Worm (Caenorhabditis elegans): ENCODE measurements around the gene nduv-2.

nduv-2 gene

ce11 chrV:13655202-13655764 is 29.9 kb upstream of the nduv-2 start (continued):
- TF ChIP-seq duxl-1 (tag; optimal IDR thresholded peaks at IDR 0.05; ENCODE audit: poor library complexity) (peak; percentile 22), zip-11 (GFP tag; IDR thresholded peaks at IDR 0.05) (no peak), aly-2 (tag; optimal IDR thresholded peaks at IDR 0.05) (no peak), F10B5.3 (tag; optimal IDR thresholded peaks at IDR 0.05) (no peak), lin-39 (tag; optimal IDR thresholded peaks at IDR 0.05) (peak; percentile 41), lin-15B (tag; optimal IDR thresholded peaks at IDR 0.05) (no peak), Y75B8A.6 (GFP tag; IDR thresholded peaks at IDR 0.05) (0 out of 2 replicates have a peak, but pooled peaks have one; percentile 36), daf-12 (tag; optimal IDR thresholded peaks at IDR 0.05) (no peak), dve-1 (tag; optimal IDR thresholded peaks at IDR 0.05; ENCODE audit: insufficient read depth) (peak; percentile 56), cey-2 (tag; optimal IDR thresholded peaks at IDR 0.05; ENCODE audit: borderline replicate concordance, insufficient read depth) (no peak), fos-1 (tag; optimal IDR thresholded peaks at IDR 0.05) (no peak), zag-1 (tag; optimal IDR thresholded peaks at IDR 0.05) (no peak), mdl-1 (tag; optimal IDR thresholded peaks at IDR 0.05) (peak in 1 of 2 experiments; percentile 82), dmd-8 (GFP tag; IDR thresholded peaks at IDR 0.05) (0 out of 2 replicates have a peak, but pooled peaks have one; percentile 52), pqm-1 (tag; optimal IDR thresholded peaks at IDR 0.05) (no peak), hmg-1.1 (GFP tag; IDR thresholded peaks at IDR 0.05) (peak; percentile 79), fkh-10 (GFP tag; optimal IDR thresholded peaks at IDR 0.05) (peak; percentile 78), nhr-76 (tag; optimal IDR thresholded peaks at IDR 0.05) (no peak), unc-62 (GFP tag; optimal IDR thresholded peaks at IDR 0.05 in 1 of 2) (peak in 1 of 2 experiments; percentile 99), unc-62 (tag; optimal IDR thresholded peaks at IDR 0.05) (no peak), daf-16 (GFP tag; optimal IDR thresholded peaks at IDR 0.05) (no peak), daf-16 (tag; optimal IDR thresholded peaks at IDR 0.05) (peak; percentile 50), nhr-48 (tag; optimal IDR thresholded peaks at IDR 0.05) (peak; percentile 22), hlh-30 (tag; optimal IDR thresholded peaks at IDR 0.05; ENCODE audit: insufficient read depth) (peak; percentile 69), dmd-6 (GFP tag; IDR thresholded peaks at IDR 0.05) (peak; percentile 37), nhr-25 (tag; optimal IDR thresholded peaks at IDR 0.05; ENCODE audit: borderline replicate concordance, insufficient read depth) (peak; percentile 69)

- TF ChIP-seq ces-1 (GFP tag; optimal IDR thresholded peaks at IDR 0.05): no peak
- no peak for TF ChIP-seq nhr-102 (tag; optimal IDR thresholded peaks at IDR 0.05)
- TF ChIP-seq Y48G9A.11 (GFP tag; IDR thresholded peaks at IDR 0.05): no peak
- TF ChIP-seq dmd-6 (GFP tag; IDR thresholded peaks at IDR 0.05): peak; percentile 42; the same call in 1 of the 2 replicates
- TF ChIP-seq php-3 (GFP tag; IDR thresholded peaks at IDR 0.05): no peak
- TF ChIP-seq hlh-11 (tag; optimal IDR thresholded peaks at IDR 0.05): peak; percentile 9
- TF ChIP-seq gei-8 (GFP tag; optimal IDR thresholded peaks at IDR 0.05): no peak
These were observed 29.0 kb upstream of the nduv-2 start for ce11 chrV:13654394-13654792.

- TF ChIP-seq dmd-9 (GFP tag; IDR thresholded peaks at IDR 0.05) (no peak), ceh-44 (GFP tag; IDR thresholded peaks at IDR 0.05) (no peak), arid-1 (GFP tag; conservative IDR thresholded peaks at IDR 0.05) (no peak), aha-1 (tag) (peak; percentile 96), aly-2 (tag; optimal IDR thresholded peaks at IDR 0.05) (no peak), cey-2 (tag; optimal IDR thresholded peaks at IDR 0.05; ENCODE audit: borderline replicate concordance, insufficient read depth) (no peak), F44E2.7 (GFP tag; IDR thresholded peaks at IDR 0.05) (no peak), lin-13 (GFP tag; optimal IDR thresholded peaks at IDR 0.05) (no peak), egl-27 (tag; optimal IDR thresholded peaks at IDR 0.05) (no peak), madf-9 (GFP tag; conservative IDR thresholded peaks at IDR 0.05) (no peak), rbr-2 (tag; optimal IDR thresholded peaks at IDR 0.05) (no peak), pqm-1 (tag; optimal IDR thresholded peaks at IDR 0.05) (peak; percentile 16), dmd-8 (GFP tag; IDR thresholded peaks at IDR 0.05) (no peak), ces-1 (GFP tag; optimal IDR thresholded peaks at IDR 0.05) (no peak), fos-1 (tag; optimal IDR thresholded peaks at IDR 0.05) (no peak), Y75B8A.6 (GFP tag; IDR thresholded peaks at IDR 0.05) (no peak), tra-1 (GFP tag; IDR thresholded peaks at IDR 0.05) (no peak; the same call in 1 of the 2 replicates), zip-2 (tag; optimal IDR thresholded peaks at IDR 0.05) (no peak), sdz-12 (GFP tag; optimal IDR thresholded peaks at IDR 0.05) (peak; percentile 68), daf-19 (GFP tag; conservative IDR thresholded peaks at IDR 0.05) (no peak), lin-15B (tag; optimal IDR thresholded peaks at IDR 0.05) (no peak), mep-1 (tag; optimal IDR thresholded peaks at IDR 0.05) (peak; percentile 40), daf-12 (tag; optimal IDR thresholded peaks at IDR 0.05) (no peak), lin-39 (tag; optimal IDR thresholded peaks at IDR 0.05) (no peak)
These were observed 28.5 kb upstream of the nduv-2 start, which contains the start of gene lpin-1 for ce11 chrV:13653713-13654393. Gene lpin-1, minus strand, starts transcription at chrV:13654129.

All from whole organism, L4 larva.